Fruit fly (Drosophila melanogaster): Measurements from ENCODE around the gene mtgo.

mtgo gene

dm6 chr2L:16534174-16534835, 10.5 kb upstream of the mtgo start (continued):
- TF ChIP-seq CG9727 (GFP tag; optimal IDR thresholded peaks at IDR 0.05) (peak; percentile 45), CG6765 (GFP tag; optimal IDR thresholded peaks at IDR 0.05) (peak; percentile 45), Bdp1 (GFP tag; optimal IDR thresholded peaks at IDR 0.05) (no peak), chn (GFP tag; optimal IDR thresholded peaks at IDR 0.05) (peak; percentile 74), CG32532 (GFP tag; IDR thresholded peaks at IDR 0.05) (peak; percentile 62; the same call in 1 of the 2 replicates), CG4730 (GFP tag; IDR thresholded peaks at IDR 0.05) (no peak), sd (tag; optimal IDR thresholded peaks at IDR 0.05) (peak; percentile 100), Atf-2 (GFP tag; optimal IDR thresholded peaks at IDR 0.05) (no peak), nom (GFP tag; optimal IDR thresholded peaks at IDR 0.05) (peak; percentile 50), grn (GFP tag; optimal IDR thresholded peaks at IDR 0.05) (no peak), ci (GFP tag; IDR thresholded peaks at IDR 0.05) (peak; percentile 80), pzg (GFP tag; optimal IDR thresholded peaks at IDR 0.05) (no peak), CG3163 (GFP tag; optimal IDR thresholded peaks at IDR 0.05) (peak; percentile 56), Ssrp (tag; optimal IDR thresholded peaks at IDR 0.05) (no peak), CG8924 (tag; optimal IDR thresholded peaks at IDR 0.05) (no peak), kni (GFP tag; optimal IDR thresholded peaks at IDR 0.05) (peak; percentile 95), CG15011 (GFP tag; optimal IDR thresholded peaks at IDR 0.05) (peak; percentile 5), CG6254 (GFP tag; optimal IDR thresholded peaks at IDR 0.05) (peak; percentile 13), CG18011 (GFP tag; optimal IDR thresholded peaks at IDR 0.05) (no peak), CG14965 (GFP tag; optimal IDR thresholded peaks at IDR 0.05; ENCODE audit: borderline replicate concordance) (peak; percentile 7), zfh1 (GFP tag; IDR thresholded peaks at IDR 0.05) (peak; percentile 34; the same call in 1 of the 3 replicates), z (GFP tag; IDR thresholded peaks at IDR 0.05) (0 out of 3 replicates have a peak, but pooled peaks have one; percentile 55), tx (GFP tag; optimal IDR thresholded peaks at IDR 0.05) (no peak), crol (GFP tag; IDR thresholded peaks at IDR 0.05) (peak; percentile 86), lbe (GFP tag; optimal IDR thresholded peaks at IDR 0.05) (no peak), CG1603 (tag; optimal IDR thresholded peaks at IDR 0.05) (peak; percentile 18), ATbp (GFP tag; optimal IDR thresholded peaks at IDR 0.05) (peak; percentile 73), gcm2 (GFP tag; optimal IDR thresholded peaks at IDR 0.05) (no peak), CG18262 (tag; optimal IDR thresholded peaks at IDR 0.05) (no peak), CG33213 (GFP tag; optimal IDR thresholded peaks at IDR 0.05) (peak; percentile 34), slbo (GFP tag; IDR thresholded peaks at IDR 0.05) (no peak), CG34224 (GFP tag; IDR thresholded peaks at IDR 0.05; ENCODE audit: partially characterized antibody) (no peak), CG7556 (GFP tag; optimal IDR thresholded peaks at IDR 0.05) (no peak), CG16815 (GFP tag; optimal IDR thresholded peaks at IDR 0.05) (no peak), Nf-YB (GFP tag; optimal IDR thresholded peaks at IDR 0.05) (peak; percentile 12), Oaz (GFP tag; IDR thresholded peaks at IDR 0.05) (no peak), CG5245 (GFP tag; optimal IDR thresholded peaks at IDR 0.05) (no peak), Rx (GFP tag; IDR thresholded peaks at IDR 0.05) (no peak), CG3847 (GFP tag; IDR thresholded peaks at IDR 0.05) (no peak), mirr (GFP tag; optimal IDR thresholded peaks at IDR 0.05) (peak; percentile 93), ranshi (GFP tag; IDR thresholded peaks at IDR 0.05) (peak; percentile 23; the same call in 1 of the 2 replicates), MTF-1 (GFP tag; optimal IDR thresholded peaks at IDR 0.05; ENCODE audit: borderline replicate concordance) (peak; percentile 76), tgo (GFP tag; IDR thresholded peaks at IDR 0.05) (no peak), CG17912 (GFP tag; optimal IDR thresholded peaks at IDR 0.05) (peak; percentile 69), CG1832 (GFP tag; optimal IDR thresholded peaks at IDR 0.05) (peak; percentile 77), Xrp1 (GFP tag; IDR thresholded peaks at IDR 0.05) (peak; percentile 41; the same call in 1 of the 2 replicates), CG11723 (GFP tag; optimal IDR thresholded peaks at IDR 0.05) (peak; percentile 25), ttk (GFP tag; IDR thresholded peaks at IDR 0.05) (no peak), GATAe (GFP tag; conservative IDR thresholded peaks at IDR 0.05) (no peak), Nf-YC (tag; optimal IDR thresholded peaks at IDR 0.05) (peak; percentile 17)

Data from whole organism, embryonic.